Worm (Caenorhabditis elegans): ENCODE results near the gene W02A2.5.
A peak's percentile ranks its signal among the peaks of the same experiment; 100 is the strongest.

W02A2.5 gene

DNA sequence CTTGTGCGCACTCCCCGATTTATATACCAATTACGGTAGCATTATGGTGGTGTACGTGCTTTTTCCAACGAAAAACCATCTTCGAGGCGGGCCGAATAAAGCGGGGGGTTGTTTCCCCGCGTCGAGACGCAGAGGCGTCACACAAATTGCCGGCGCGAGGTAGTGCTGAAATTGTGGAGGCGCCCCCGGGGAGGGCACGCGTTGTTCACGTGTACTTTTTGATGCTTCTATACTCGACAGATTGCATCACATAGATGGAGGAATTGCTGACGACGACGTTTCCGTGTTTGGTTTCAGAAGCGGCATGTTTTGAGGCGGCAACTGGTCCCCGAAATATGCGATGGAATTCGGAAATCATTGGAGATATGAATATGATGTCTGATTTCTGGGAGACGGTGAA lies 52.6 kb downstream of the W02A2.5 start:
- TF ChIP-seq elt-1 (tag; optimal IDR thresholded peaks at IDR 0.05) (peak; percentile 62), nhr-67 (tag; optimal IDR thresholded peaks at IDR 0.05) (no peak), ztf-11 (tag; optimal IDR thresholded peaks at IDR 0.05) (no peak), aly-2 (tag; optimal IDR thresholded peaks at IDR 0.05) (no peak), egl-27 (tag; optimal IDR thresholded peaks at IDR 0.05) (peak; percentile 66), hmg-11 (tag; optimal IDR thresholded peaks at IDR 0.05) (peak; percentile 95), nhr-28 (tag; optimal IDR thresholded peaks at IDR 0.05) (no peak), daf-12 (tag; optimal IDR thresholded peaks at IDR 0.05) (no peak), zag-1 (tag; optimal IDR thresholded peaks at IDR 0.05) (no peak), pqm-1 (tag; optimal IDR thresholded peaks at IDR 0.05) (peak; percentile 65), nhr-11 (tag; optimal IDR thresholded peaks at IDR 0.05) (peak; percentile 59), nhr-43 (tag; optimal IDR thresholded peaks at IDR 0.05; ENCODE audit: poor library complexity, severe bottlenecking) (peak; percentile 93), ceh-82 (tag; optimal IDR thresholded peaks at IDR 0.05) (no peak), nhr-76 (tag; optimal IDR thresholded peaks at IDR 0.05) (no peak), tbx-2 (tag; optimal IDR thresholded peaks at IDR 0.05) (peak; percentile 73), nhr-77 (tag; optimal IDR thresholded peaks at IDR 0.05) (no peak), egl-5 (tag; optimal IDR thresholded peaks at IDR 0.05) (peak; percentile 25), nhr-12 (tag; optimal IDR thresholded peaks at IDR 0.05) (no peak), fkh-2 (tag; optimal IDR thresholded peaks at IDR 0.05) (no peak), lin-39 (tag; optimal IDR thresholded peaks at IDR 0.05) (peak; percentile 95), mml-1 (tag; optimal IDR thresholded peaks at IDR 0.05) (peak; percentile 100), nhr-25 (tag; optimal IDR thresholded peaks at IDR 0.05) (peak; percentile 90), fos-1 (tag; optimal IDR thresholded peaks at IDR 0.05) (peak; percentile 18), skn-1 (tag; optimal IDR thresholded peaks at IDR 0.05) (peak; percentile 6), ama-1 (optimal IDR thresholded peaks at IDR 0.05) (no peak), nhr-237 (tag; optimal IDR thresholded peaks at IDR 0.05) (no peak), elt-3 (tag; optimal IDR thresholded peaks at IDR 0.05) (peak in 1 of 3 experiments; percentile 54), R02D3.7 (tag; optimal IDR thresholded peaks at IDR 0.05) (peak; percentile 66), eor-1 (tag; optimal IDR thresholded peaks at IDR 0.05) (no peak), ceh-16 (tag; optimal IDR thresholded peaks at IDR 0.05) (no peak), nhr-23 (tag; optimal IDR thresholded peaks at IDR 0.05) (peak; percentile 82), snpc-4 (tag; optimal IDR thresholded peaks at IDR 0.05) (peak; percentile 5), jun-1 (tag; optimal IDR thresholded peaks at IDR 0.05) (peak; percentile 87), ZK546.5 (tag; optimal IDR thresholded peaks at IDR 0.05) (no peak), pha-4 (tag; optimal IDR thresholded peaks at IDR 0.05) (peak; percentile 81), fkh-10 (GFP tag; optimal IDR thresholded peaks at IDR 0.05) (peak; percentile 70), mdl-1 (tag; optimal IDR thresholded peaks at IDR 0.05) (peak; percentile 63), unc-39 (tag; optimal IDR thresholded peaks at IDR 0.05) (peak; percentile 36), ceh-28 (tag; optimal IDR thresholded peaks at IDR 0.05) (peak; percentile 65), elt-2 (tag; optimal IDR thresholded peaks at IDR 0.05) (peak; percentile 91), ceh-9 (tag; optimal IDR thresholded peaks at IDR 0.05) (no peak), unc-62 (GFP tag; optimal IDR thresholded peaks at IDR 0.05) (peak; percentile 81), lin-15B (tag; optimal IDR thresholded peaks at IDR 0.05) (peak; percentile 45), ztf-4 (tag; optimal IDR thresholded peaks at IDR 0.05) (peak; percentile 38), lsy-12 (tag; optimal IDR thresholded peaks at IDR 0.05) (peak; percentile 59), sea-2 (GFP tag; optimal IDR thresholded peaks at IDR 0.05) (no peak), nfya-1 (tag; optimal IDR thresholded peaks at IDR 0.05; ENCODE audit: insufficient read depth) (peak; percentile 91)
